Comparison of ENCODE assay signal across 3 fruit fly cellular contexts in the genomic region with DNA sequence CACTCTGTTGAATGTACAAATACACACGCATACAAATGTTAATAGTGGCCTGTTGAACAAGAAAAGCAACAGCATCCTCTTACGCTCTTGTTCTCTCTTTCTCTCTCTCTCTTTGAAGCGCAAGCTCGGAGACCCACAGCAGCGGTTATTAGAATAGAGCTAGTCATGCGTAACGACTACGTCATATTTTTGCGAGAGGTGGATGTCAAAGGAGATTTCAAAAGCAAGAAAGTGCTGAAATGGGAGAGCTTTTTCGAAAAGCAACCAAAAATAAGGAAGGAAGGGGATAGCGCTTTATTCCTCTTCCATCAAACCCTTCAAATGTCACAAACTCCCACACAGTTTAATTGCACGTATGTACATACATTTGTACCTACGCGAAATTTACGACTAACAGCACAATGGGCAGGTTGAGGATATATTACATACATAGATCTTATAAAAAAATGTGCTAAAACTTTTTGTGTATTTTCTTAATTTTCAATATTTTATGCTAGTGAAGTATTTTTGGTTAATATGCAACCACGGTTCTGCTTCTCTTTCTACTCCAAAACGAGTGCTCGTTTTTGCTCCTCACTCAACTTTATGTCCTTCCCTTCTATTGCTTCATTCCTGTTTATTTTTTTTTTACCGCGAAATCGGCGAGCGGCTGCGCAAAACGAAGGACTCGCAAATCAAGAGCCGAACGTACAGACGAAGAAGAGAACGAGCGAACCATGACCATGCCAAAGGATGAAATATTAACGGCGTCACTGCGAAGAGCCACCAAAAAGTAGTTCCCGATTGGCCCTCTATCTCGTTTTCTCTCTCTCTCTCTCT.
TF ChIP-seq lines count a peak whose summit lies in the region.

No protein-coding gene starts in this region.

TF ChIP-seq in whole organism, embryonic, 481 proteins besides CTCF, POLR2A, EP300 and RAD21 (continued from another document and continues in another):
- peak; percentile 10 for TF ChIP-seq CG1602 (GFP tag; optimal IDR thresholded peaks at IDR 0.05; lab: Kevin White, UChicago)
- no peak for TF ChIP-seq CG6272 (GFP tag; IDR thresholded peaks at IDR 0.05; lab: Robert Waterston, UW)
- TF ChIP-seq Side (GFP tag; optimal IDR thresholded peaks at IDR 0.05; lab: Kevin White, UChicago), result no peak
- TF ChIP-seq Myb (GFP tag; optimal IDR thresholded peaks at IDR 0.05; lab: Kevin White, UChicago), result no peak
- TF ChIP-seq CG11723 (GFP tag; optimal IDR thresholded peaks at IDR 0.05; lab: Kevin White, UChicago), result peak; percentile 27
- no peak for TF ChIP-seq CG2116 (GFP tag; optimal IDR thresholded peaks at IDR 0.05; lab: Kevin White, UChicago)
- TF ChIP-seq CG9932 (GFP tag; IDR thresholded peaks at IDR 0.05; lab: Robert Waterston, UW), result no peak
- no peak for TF ChIP-seq CG3847 (GFP tag; IDR thresholded peaks at IDR 0.05; lab: Robert Waterston, UW)
- no peak for TF ChIP-seq pan (optimal IDR thresholded peaks at IDR 0.05; lab: Kevin White, UChicago)
- TF ChIP-seq pan (GFP tag; optimal IDR thresholded peaks at IDR 0.05 in 1 of 2, IDR thresholded peaks at IDR 0.05 in 1 of 2), result no peak
- no peak for TF ChIP-seq gfzf (GFP tag; optimal IDR thresholded peaks at IDR 0.05; lab: Kevin White, UChicago)
- TF ChIP-seq Rfx (GFP tag; IDR thresholded peaks at IDR 0.05; lab: Robert Waterston, UW), result no peak; the same call in 1 of the 2 replicates
- TF ChIP-seq ranshi (GFP tag; IDR thresholded peaks at IDR 0.05; lab: Robert Waterston, UW), result no peak
- no peak for TF ChIP-seq CG31441 (GFP tag; IDR thresholded peaks at IDR 0.05; lab: Robert Waterston, UW)
- no peak for TF ChIP-seq Scr (GFP tag; IDR thresholded peaks at IDR 0.05; lab: Robert Waterston, UW; ENCODE audit: partially characterized antibody)
- TF ChIP-seq Mrtf (GFP tag; IDR thresholded peaks at IDR 0.05; lab: Robert Waterston, UW), result no peak
- TF ChIP-seq Lpt (GFP tag; optimal IDR thresholded peaks at IDR 0.05; lab: Kevin White, UChicago), result no peak
- no peak for TF ChIP-seq insv (GFP tag; optimal IDR thresholded peaks at IDR 0.05; lab: Kevin White, UChicago)
- TF ChIP-seq pzg (GFP tag; optimal IDR thresholded peaks at IDR 0.05; lab: Kevin White, UChicago), result no peak
- TF ChIP-seq kah (GFP tag; optimal IDR thresholded peaks at IDR 0.05; lab: Kevin White, UChicago), result no peak
- TF ChIP-seq CG10543 (GFP tag; optimal IDR thresholded peaks at IDR 0.05; lab: Kevin White, UChicago), result no peak
- TF ChIP-seq PHDP (tag; optimal IDR thresholded peaks at IDR 0.05; lab: Kevin White, UChicago), result peak; percentile 29
- TF ChIP-seq corto (GFP tag; optimal IDR thresholded peaks at IDR 0.05; lab: Kevin White, UChicago), result no peak
- TF ChIP-seq lov (optimal IDR thresholded peaks at IDR 0.05; lab: Kevin White, UChicago), result no peak
- no peak for TF ChIP-seq lov (GFP tag; IDR thresholded peaks at IDR 0.05; lab: Robert Waterston, UW)
- peak; percentile 70 for TF ChIP-seq Med (GFP tag; lab: Kevin White, UChicago)
- no peak for TF ChIP-seq sisA (GFP tag; IDR thresholded peaks at IDR 0.05; lab: Robert Waterston, UW)
- TF ChIP-seq Pdp1 (GFP tag; optimal IDR thresholded peaks at IDR 0.05; lab: Kevin White, UChicago), result no peak
- TF ChIP-seq Optix (GFP tag; IDR thresholded peaks at IDR 0.05; lab: Robert Waterston, UW), result no peak
- TF ChIP-seq CG9437 (GFP tag; optimal IDR thresholded peaks at IDR 0.05; lab: Kevin White, UChicago), result peak; percentile 56
- no peak for TF ChIP-seq tll (GFP tag; optimal IDR thresholded peaks at IDR 0.05; lab: Kevin White, UChicago)
- no peak for TF ChIP-seq NC2β (GFP tag; optimal IDR thresholded peaks at IDR 0.05; lab: Kevin White, UChicago)
- no peak for TF ChIP-seq CG2199 (GFP tag; IDR thresholded peaks at IDR 0.05; lab: Robert Waterston, UW)
- TF ChIP-seq ro (GFP tag; IDR thresholded peaks at IDR 0.05; lab: Robert Waterston, UW), result no peak
- TF ChIP-seq CG18619 (GFP tag; optimal IDR thresholded peaks at IDR 0.05; lab: Kevin White, UChicago), result peak; percentile 35
- peak; percentile 46 for TF ChIP-seq pho (GFP tag; optimal IDR thresholded peaks at IDR 0.05; lab: Kevin White, UChicago)
- peak; percentile 37 for TF ChIP-seq cg (GFP tag; optimal IDR thresholded peaks at IDR 0.05; lab: Kevin White, UChicago)
- TF ChIP-seq az2 (GFP tag; optimal IDR thresholded peaks at IDR 0.05; lab: Kevin White, UChicago), result peak; percentile 30
- no peak for TF ChIP-seq Atf-2 (GFP tag; optimal IDR thresholded peaks at IDR 0.05; lab: Kevin White, UChicago)
- no peak for TF ChIP-seq Stat92E (GFP tag; optimal IDR thresholded peaks at IDR 0.05; lab: Kevin White, UChicago)
- TF ChIP-seq Elba2 (GFP tag; optimal IDR thresholded peaks at IDR 0.05; lab: Kevin White, UChicago), result no peak
- TF ChIP-seq HmgD (GFP tag; optimal IDR thresholded peaks at IDR 0.05; lab: Kevin White, UChicago), result no peak
- TF ChIP-seq cad (GFP tag; optimal IDR thresholded peaks at IDR 0.05; lab: Kevin White, UChicago), result no peak

TF ChIP-seq in whole organism, prepupa, 60 proteins besides CTCF, POLR2A, EP300 and RAD21 (continued from another document):
- no peak for TF ChIP-seq CG11902 (GFP tag; optimal IDR thresholded peaks at IDR 0.05; lab: Kevin White, UChicago)
- peak; percentile 49 for TF ChIP-seq cyc (GFP tag; optimal IDR thresholded peaks at IDR 0.05; lab: Kevin White, UChicago)
- TF ChIP-seq Hr4 (GFP tag; optimal IDR thresholded peaks at IDR 0.05; lab: Kevin White, UChicago), result peak; percentile 39
- peak; percentile 11 for TF ChIP-seq Eip75B (GFP tag; optimal IDR thresholded peaks at IDR 0.05; lab: Kevin White, UChicago)
- TF ChIP-seq CG3919 (GFP tag; optimal IDR thresholded peaks at IDR 0.05; lab: Kevin White, UChicago), result peak; percentile 63
- peak; percentile 42 for TF ChIP-seq fd59A (GFP tag; optimal IDR thresholded peaks at IDR 0.05; lab: Kevin White, UChicago)
- no peak for TF ChIP-seq CG6854 (GFP tag; optimal IDR thresholded peaks at IDR 0.05; lab: Kevin White, UChicago)
- no peak for TF ChIP-seq Blimp-1 (GFP tag; optimal IDR thresholded peaks at IDR 0.05; lab: Kevin White, UChicago)
- TF ChIP-seq CG34406 (GFP tag; optimal IDR thresholded peaks at IDR 0.05; lab: Kevin White, UChicago), result peak; percentile 53
- no peak for TF ChIP-seq fkh (GFP tag; optimal IDR thresholded peaks at IDR 0.05; lab: Kevin White, UChicago)
- TF ChIP-seq Hr39 (GFP tag; optimal IDR thresholded peaks at IDR 0.05; lab: Kevin White, UChicago), result peak; percentile 68
- TF ChIP-seq CG4318 (GFP tag; optimal IDR thresholded peaks at IDR 0.05; lab: Kevin White, UChicago), result peak; percentile 47
- TF ChIP-seq fd85E (GFP tag; optimal IDR thresholded peaks at IDR 0.05; lab: Kevin White, UChicago), result no peak
- peak; percentile 52 for TF ChIP-seq net (GFP tag; optimal IDR thresholded peaks at IDR 0.05; lab: Kevin White, UChicago)
- peak; percentile 58 for TF ChIP-seq vri (GFP tag; optimal IDR thresholded peaks at IDR 0.05; lab: Kevin White, UChicago)
- peak; percentile 2 for TF ChIP-seq Sox15 (GFP tag; optimal IDR thresholded peaks at IDR 0.05; lab: Kevin White, UChicago)
- TF ChIP-seq Gug (GFP tag; IDR thresholded peaks at IDR 0.05; lab: Robert Waterston, UW), result no peak
- no peak for TF ChIP-seq Eip93F (GFP tag; optimal IDR thresholded peaks at IDR 0.05; lab: Kevin White, UChicago)
- no peak for TF ChIP-seq dsx (GFP tag; optimal IDR thresholded peaks at IDR 0.05; lab: Kevin White, UChicago; ENCODE audit: poor library complexity, severe bottlenecking)
- peak; percentile 54 for TF ChIP-seq Ets21C (GFP tag; optimal IDR thresholded peaks at IDR 0.05; lab: Kevin White, UChicago)
- no peak for TF ChIP-seq CG11294 (GFP tag; IDR thresholded peaks at IDR 0.05; lab: Robert Waterston, UW)
- no peak for TF ChIP-seq CG11762 (GFP tag; optimal IDR thresholded peaks at IDR 0.05; lab: Kevin White, UChicago; ENCODE audit: insufficient read depth)
- peak; percentile 52 for TF ChIP-seq CG10631 (GFP tag; optimal IDR thresholded peaks at IDR 0.05; lab: Kevin White, UChicago)
- peak; percentile 68 for TF ChIP-seq Ets96B (tag; optimal IDR thresholded peaks at IDR 0.05; lab: Kevin White, UChicago)
- TF ChIP-seq dac (GFP tag; optimal IDR thresholded peaks at IDR 0.05; lab: Kevin White, UChicago), result no peak
- TF ChIP-seq ss (GFP tag; optimal IDR thresholded peaks at IDR 0.05; lab: Kevin White, UChicago), result peak; percentile 39 to 42
- peak; percentile 58 for TF ChIP-seq acj6 (GFP tag; optimal IDR thresholded peaks at IDR 0.05; lab: Kevin White, UChicago)
- TF ChIP-seq CG8319 (GFP tag; optimal IDR thresholded peaks at IDR 0.05; lab: Kevin White, UChicago), result no peak
- TF ChIP-seq CG3032 (tag; optimal IDR thresholded peaks at IDR 0.05; lab: Kevin White, UChicago), result peak; percentile 9
- peak; percentile 71 for TF ChIP-seq Smox (GFP tag; optimal IDR thresholded peaks at IDR 0.05; lab: Kevin White, UChicago)
- no peak for TF ChIP-seq CG1621 (tag; optimal IDR thresholded peaks at IDR 0.05; lab: Kevin White, UChicago)
- peak; percentile 72 for TF ChIP-seq Sox102F (GFP tag; optimal IDR thresholded peaks at IDR 0.05; lab: Kevin White, UChicago)
- peak; percentile 47 for TF ChIP-seq CG15336 (GFP tag; IDR thresholded peaks at IDR 0.05; lab: Robert Waterston, UW)
- TF ChIP-seq Met (GFP tag; optimal IDR thresholded peaks at IDR 0.05; lab: Kevin White, UChicago), result peak; percentile 44
- peak; percentile 54 for TF ChIP-seq pdm3 (GFP tag; optimal IDR thresholded peaks at IDR 0.05; lab: Kevin White, UChicago)
- TF ChIP-seq OdsH (GFP tag; optimal IDR thresholded peaks at IDR 0.05; lab: Kevin White, UChicago), result peak; percentile 64
- TF ChIP-seq Lpt (GFP tag; optimal IDR thresholded peaks at IDR 0.05; lab: Kevin White, UChicago), result peak; percentile 22
- TF ChIP-seq spab (GFP tag; optimal IDR thresholded peaks at IDR 0.05; lab: Kevin White, UChicago), result no peak
- peak; percentile 93 for TF ChIP-seq Eip78C (GFP tag; lab: Kevin White, UChicago)
- peak; percentile 10 to 55 for TF ChIP-seq salr (GFP tag; optimal IDR thresholded peaks at IDR 0.05; lab: Kevin White, UChicago)
TF ChIP-seq in whole organism, prepupa: peak in this region for 42.

TF ChIP-seq in whole organism, wandering third instar larva, 38 proteins besides CTCF, POLR2A, EP300 and RAD21 (continued from another document):
- no peak for TF ChIP-seq Vsx2 (GFP tag; optimal IDR thresholded peaks at IDR 0.05; lab: Kevin White, UChicago; ENCODE audit: partially characterized antibody)
- TF ChIP-seq pan (optimal IDR thresholded peaks at IDR 0.05; lab: Kevin White, UChicago), result no peak
- TF ChIP-seq GATAd (GFP tag; optimal IDR thresholded peaks at IDR 0.05; lab: Kevin White, UChicago), result no peak
- no peak for TF ChIP-seq CrebA (GFP tag; optimal IDR thresholded peaks at IDR 0.05; lab: Kevin White, UChicago; ENCODE audit: borderline replicate concordance)
- peak; percentile 74 for TF ChIP-seq woc (GFP tag; optimal IDR thresholded peaks at IDR 0.05; lab: Kevin White, UChicago)
- no peak for TF ChIP-seq usp (GFP tag; optimal IDR thresholded peaks at IDR 0.05; lab: Kevin White, UChicago)
- peak; percentile 59 for TF ChIP-seq fru (GFP tag; optimal IDR thresholded peaks at IDR 0.05; lab: Kevin White, UChicago)
- peak; percentile 4 for TF ChIP-seq Sp1 (GFP tag; optimal IDR thresholded peaks at IDR 0.05; lab: Kevin White, UChicago)
- peak in 1 of 2 experiments; percentile 28 for TF ChIP-seq foxo (GFP tag; optimal IDR thresholded peaks at IDR 0.05; lab: Kevin White, UChicago)
- TF ChIP-seq lola (GFP tag; optimal IDR thresholded peaks at IDR 0.05; lab: Kevin White, UChicago), result no peak
- no peak for TF ChIP-seq HLH106 (tag; optimal IDR thresholded peaks at IDR 0.05; lab: Kevin White, UChicago)
